Worm (Caenorhabditis elegans): Measurements from ENCODE around the gene C07A12.2.

The C07A12.2 gene

ce11 chrX:4524844-4525243 lies 19.8 kb upstream of the C07A12.2 start:
- no peak for TF ChIP-seq dsc-1 (tag; optimal IDR thresholded peaks at IDR 0.05)
- TF ChIP-seq pqm-1 (tag; optimal IDR thresholded peaks at IDR 0.05): no peak
- peak; percentile 45 for TF ChIP-seq blmp-1 (tag; optimal IDR thresholded peaks at IDR 0.05)
- peak; percentile 94 for TF ChIP-seq xbp-1 (tag; optimal IDR thresholded peaks at IDR 0.05)
- peak; percentile 6 for TF ChIP-seq rnt-1 (tag; optimal IDR thresholded peaks at IDR 0.05)
- peak; percentile 22 for TF ChIP-seq nhr-20 (tag; optimal IDR thresholded peaks at IDR 0.05)
- no peak for TF ChIP-seq sox-4 (tag; optimal IDR thresholded peaks at IDR 0.05)
- peak; percentile 18 for TF ChIP-seq nhr-90 (tag; optimal IDR thresholded peaks at IDR 0.05; ENCODE audit: poor library complexity)
- peak; percentile 46 for TF ChIP-seq lin-14 (GFP tag; optimal IDR thresholded peaks at IDR 0.05)
- TF ChIP-seq nhr-71 (tag; optimal IDR thresholded peaks at IDR 0.05): peak; percentile 32
- TF ChIP-seq nhr-85 (tag): peak; percentile 90
- peak in 1 of 2 experiments; percentile 40 for TF ChIP-seq lsy-2 (tag; optimal IDR thresholded peaks at IDR 0.05)
- peak; percentile 22 for TF ChIP-seq snu-23 (GFP tag; optimal IDR thresholded peaks at IDR 0.05)

ce11 chrX:4526412-4526811 lies 18.2 kb upstream of the C07A12.2 start:
- TF ChIP-seq mep-1 (tag; optimal IDR thresholded peaks at IDR 0.05) (no peak), skn-1 (tag; optimal IDR thresholded peaks at IDR 0.05) (no peak), ama-1 (optimal IDR thresholded peaks at IDR 0.05) (peak; percentile 51), hlh-4 (tag; optimal IDR thresholded peaks at IDR 0.05) (no peak), snpc-4 (tag; optimal IDR thresholded peaks at IDR 0.05) (no peak), ceh-8 (GFP tag; optimal IDR thresholded peaks at IDR 0.05) (no peak), swsn-7 (tag; optimal IDR thresholded peaks at IDR 0.05) (no peak), vab-15 (tag; optimal IDR thresholded peaks at IDR 0.05) (no peak), F16B12.6 (tag; optimal IDR thresholded peaks at IDR 0.05) (no peak), grh-1 (GFP tag; IDR thresholded peaks at IDR 0.05) (no peak), sptf-1 (tag; optimal IDR thresholded peaks at IDR 0.05) (no peak), blmp-1 (tag; optimal IDR thresholded peaks at IDR 0.05) (no peak), nhr-77 (tag; optimal IDR thresholded peaks at IDR 0.05) (no peak), pag-3 (tag; optimal IDR thresholded peaks at IDR 0.05; ENCODE audit: borderline replicate concordance, insufficient read depth) (no peak), lir-3 (tag; optimal IDR thresholded peaks at IDR 0.05; ENCODE audit: poor library complexity) (no peak), nhr-47 (tag; optimal IDR thresholded peaks at IDR 0.05) (no peak), fkh-10 (GFP tag; optimal IDR thresholded peaks at IDR 0.05) (no peak), lin-13 (GFP tag; optimal IDR thresholded peaks at IDR 0.05) (no peak), fos-1 (tag; optimal IDR thresholded peaks at IDR 0.05) (peak; percentile 3), C16A3.4 (tag; optimal IDR thresholded peaks at IDR 0.05) (no peak), unc-86 (tag; optimal IDR thresholded peaks at IDR 0.05) (no peak), sup-37 (GFP tag; optimal IDR thresholded peaks at IDR 0.05) (no peak), pax-3 (tag; optimal IDR thresholded peaks at IDR 0.05) (no peak), lsy-2 (tag; optimal IDR thresholded peaks at IDR 0.05) (no peak), fkh-8 (tag; optimal IDR thresholded peaks at IDR 0.05) (no peak), rnt-1 (tag; optimal IDR thresholded peaks at IDR 0.05) (no peak), dpl-1 (GFP tag; optimal IDR thresholded peaks at IDR 0.05) (no peak), nhr-71 (tag; optimal IDR thresholded peaks at IDR 0.05) (peak; percentile 40), aly-2 (tag; optimal IDR thresholded peaks at IDR 0.05) (peak; percentile 84), efl-1 (optimal IDR thresholded peaks at IDR 0.05) (no peak), efl-1 (GFP tag; optimal IDR thresholded peaks at IDR 0.05 in 1 of 2) (no peak), nhr-84 (tag; optimal IDR thresholded peaks at IDR 0.05) (no peak), elt-2 (tag; optimal IDR thresholded peaks at IDR 0.05) (peak; percentile 17), lin-15B (tag; optimal IDR thresholded peaks at IDR 0.05) (no peak), efl-3 (GFP tag; optimal IDR thresholded peaks at IDR 0.05) (no peak), dsc-1 (tag; optimal IDR thresholded peaks at IDR 0.05) (no peak), unc-30 (tag; optimal IDR thresholded peaks at IDR 0.05) (no peak), jun-1 (tag; optimal IDR thresholded peaks at IDR 0.05) (no peak), xbp-1 (tag; optimal IDR thresholded peaks at IDR 0.05) (peak; percentile 4), ets-5 (GFP tag; IDR thresholded peaks at IDR 0.05) (no peak), C04F5.9 (tag; optimal IDR thresholded peaks at IDR 0.05) (no peak), unc-98 (GFP tag; IDR thresholded peaks at IDR 0.05) (no peak), zip-4 (GFP tag; optimal IDR thresholded peaks at IDR 0.05) (no peak), nhr-90 (tag; optimal IDR thresholded peaks at IDR 0.05; ENCODE audit: poor library complexity) (no peak), nhr-19 (GFP tag; conservative IDR thresholded peaks at IDR 0.05) (no peak; the same call in 1 of the 2 replicates), irx-1 (tag; optimal IDR thresholded peaks at IDR 0.05) (no peak)
